Worm (Caenorhabditis elegans): Measurements from ENCODE around the gene sqv-6.

sqv-6 gene

DNA sequence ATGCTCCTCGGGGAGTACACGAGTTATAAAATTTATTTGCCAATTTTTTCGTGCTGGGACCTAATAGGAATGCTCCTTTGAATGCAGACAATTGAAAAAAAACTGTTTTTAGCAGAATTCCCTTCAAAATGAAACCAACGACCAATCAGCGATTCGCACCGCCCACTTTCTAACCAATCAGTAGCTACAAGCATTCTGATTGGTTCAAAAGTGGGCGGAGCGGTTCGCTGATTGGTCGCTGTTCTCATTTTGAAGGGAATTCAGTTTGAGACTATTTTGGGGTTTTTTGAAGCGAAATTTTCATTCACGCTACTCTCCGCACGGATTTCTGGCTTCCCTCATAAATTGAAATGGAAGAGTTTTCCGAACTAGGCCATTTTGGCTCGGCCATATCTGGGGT, 18.5 kb upstream of the sqv-6 start:
- TF ChIP-seq F49E8.2 (tag; optimal IDR thresholded peaks at IDR 0.05; ENCODE audit: insufficient read depth) (no peak), ztf-28 (GFP tag; IDR thresholded peaks at IDR 0.05) (no peak), ama-1 (optimal IDR thresholded peaks at IDR 0.05) (no peak), ama-1 (GFP tag; optimal IDR thresholded peaks at IDR 0.05) (no peak), lin-26 (GFP tag; IDR thresholded peaks at IDR 0.05) (no peak), zim-3 (tag; optimal IDR thresholded peaks at IDR 0.05) (no peak), rcor-1 (GFP tag; IDR thresholded peaks at IDR 0.05) (no peak), B0019.2 (GFP tag; conservative IDR thresholded peaks at IDR 0.05) (no peak), ceh-58 (GFP tag; IDR thresholded peaks at IDR 0.05) (no peak), ztf-3 (GFP tag; optimal IDR thresholded peaks at IDR 0.05) (no peak), cebp-2 (GFP tag; IDR thresholded peaks at IDR 0.05) (no peak), ceh-79 (tag; optimal IDR thresholded peaks at IDR 0.05) (no peak), die-1 (tag; optimal IDR thresholded peaks at IDR 0.05) (no peak), dpff-1 (tag; optimal IDR thresholded peaks at IDR 0.05) (no peak), madf-8 (GFP tag; conservative IDR thresholded peaks at IDR 0.05) (no peak)

DNA sequence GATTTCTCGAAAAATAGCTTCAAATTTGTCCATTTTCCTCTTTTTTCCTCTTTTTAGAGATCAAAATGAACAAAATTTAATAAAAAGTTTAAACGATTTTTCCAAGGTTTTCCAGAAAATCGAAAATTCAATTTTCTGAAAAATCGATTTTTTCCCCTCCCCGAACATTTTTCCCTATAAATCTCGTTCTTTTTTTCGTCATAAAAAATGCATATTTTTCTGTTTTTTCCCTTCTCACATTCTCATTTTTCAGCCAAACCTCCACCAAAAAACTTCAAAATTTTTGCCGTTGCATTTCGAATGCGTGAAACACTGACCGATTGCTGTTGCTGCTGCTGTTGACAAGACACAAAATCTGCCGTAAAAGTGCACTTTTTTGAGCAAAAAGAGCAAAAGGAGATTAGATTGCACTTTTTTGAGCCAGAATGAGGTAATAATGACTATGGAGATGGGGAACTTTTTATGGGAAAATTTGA, 17.7 kb upstream of the sqv-6 start, which contains the start of the genes Y50D4C.12 and unc-34:
TSS of gene Y50D4C.12 (plus strand) at position 301 of the 476 bp plus-strand sequence.
TSS of gene unc-34 (plus strand) at position 426 of the 476 bp plus-strand sequence.
- TF ChIP-seq mes-4 (tag; optimal IDR thresholded peaks at IDR 0.05) (no peak), madf-10 (tag; optimal IDR thresholded peaks at IDR 0.05) (no peak), aptf-3 (GFP tag; IDR thresholded peaks at IDR 0.05) (no peak), pha-4 (tag; optimal IDR thresholded peaks at IDR 0.05) (no peak), egl-18 (GFP tag; IDR thresholded peaks at IDR 0.05) (no peak), B0261.1 (tag; optimal IDR thresholded peaks at IDR 0.05) (no peak), F37B4.10 (GFP tag; IDR thresholded peaks at IDR 0.05) (no peak), nhr-90 (tag; optimal IDR thresholded peaks at IDR 0.05) (no peak), gei-17 (GFP tag; optimal IDR thresholded peaks at IDR 0.05) (no peak), nhr-120 (GFP tag; IDR thresholded peaks at IDR 0.05) (no peak), ceh-91 (GFP tag; IDR thresholded peaks at IDR 0.05) (no peak), ceh-79 (tag; optimal IDR thresholded peaks at IDR 0.05) (no peak)

DNA sequence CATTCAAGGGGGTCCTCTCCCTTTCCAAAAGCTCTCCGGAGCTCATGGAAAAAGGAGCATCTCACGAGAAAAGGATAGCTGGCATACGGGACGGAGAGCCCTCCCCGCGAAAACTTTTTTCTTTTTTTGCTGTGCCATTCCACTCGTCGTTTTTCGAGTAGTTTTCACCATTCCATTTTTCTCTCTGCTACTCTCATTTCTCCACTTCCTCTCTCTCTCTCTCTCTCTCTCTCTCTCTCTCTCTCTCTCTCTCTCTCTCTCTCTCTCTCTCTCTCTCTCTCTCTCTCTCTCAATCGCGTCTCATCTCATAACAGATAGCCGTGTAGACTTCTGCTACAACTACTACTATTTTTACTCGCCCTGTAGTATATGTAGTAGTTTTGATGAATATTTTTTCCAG, 15.1 kb upstream of the sqv-6 start:
- TF ChIP-seq lin-35 (GFP tag; optimal IDR thresholded peaks at IDR 0.05) (peak in 1 of 3 experiments; percentile 7), nhr-179 (tag; optimal IDR thresholded peaks at IDR 0.05) (no peak), somi-1 (GFP tag; optimal IDR thresholded peaks at IDR 0.05) (peak; percentile 25), ceh-40 (GFP tag; IDR thresholded peaks at IDR 0.05) (no peak), zfh-2 (GFP tag; conservative IDR thresholded peaks at IDR 0.05) (peak; percentile 61), attf-3 (GFP tag; conservative IDR thresholded peaks at IDR 0.05) (no peak), repo-1 (tag; optimal IDR thresholded peaks at IDR 0.05) (no peak), ets-4 (GFP tag; optimal IDR thresholded peaks at IDR 0.05) (no peak), hmg-1.2 (GFP tag; IDR thresholded peaks at IDR 0.05) (peak; percentile 72), Y53F4B.3 (GFP tag; IDR thresholded peaks at IDR 0.05) (no peak)

DNA sequence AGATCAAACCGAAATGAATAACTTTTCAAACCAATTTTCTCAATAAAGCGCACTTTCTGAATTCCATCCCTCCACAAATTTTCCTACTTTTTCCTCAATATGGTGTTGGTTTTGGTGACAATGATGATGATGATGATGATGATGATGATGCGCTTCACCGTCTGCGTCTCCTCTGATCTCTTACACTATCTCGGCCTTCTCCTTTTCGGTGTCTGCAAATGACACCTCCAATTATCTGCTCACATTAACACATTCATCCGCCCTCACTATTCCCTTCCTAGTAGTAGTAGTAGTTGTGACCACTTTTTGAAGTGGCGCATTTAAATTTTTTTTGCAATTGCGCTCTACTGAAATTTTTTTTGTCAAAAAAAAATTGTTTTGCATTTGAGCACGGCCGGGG, 14.0 kb upstream of the sqv-6 start:
- TF ChIP-seq sptf-2 (GFP tag; optimal IDR thresholded peaks at IDR 0.05) (no peak), hmg-1.2 (GFP tag; IDR thresholded peaks at IDR 0.05) (0 out of 2 replicates have a peak, but pooled peaks have one; percentile 4)

Data from whole organism, young adult.